Worm (Caenorhabditis elegans) whole organism, L4/young adult: Measurements from ENCODE around the gene Y45G5AM.7.

Experiments
- W03F9.2 ChIP-seq: fragments of 150-350 bp; optimal IDR thresholded peaks from 2 replicates; lab custom pipeline; 2014; ENCODE audit warnings: missing biosample characterization, missing genetic modification characterization
- dao-5 ChIP-seq: sonication (generic microtip); optimal IDR thresholded peaks from 2 replicates; lab custom pipeline; 2016; ENCODE audit warnings: missing genotype, missing genetic modification characterization, moderate library complexity, missing compliant biosample characterization
- him-1 ChIP-seq: sonication (generic microtip); optimal IDR thresholded peaks from 2 replicates; lab custom pipeline; 2016; ENCODE audit warnings: missing genotype, missing genetic modification reagents, missing genetic modification characterization, missing compliant biosample characterization

ce11 chrV:4152200-4152599, 17.8 kb downstream of the Y45G5AM.7 start, which contains the start of gene Y45G5AM.6:
- no peak for TF ChIP-seq him-1
- no peak for TF ChIP-seq dao-5 (tag; lab: Kevin White, UChicago)
- no peak for TF ChIP-seq W03F9.2 (tag; lab: Kevin White, UChicago)
